Worm (Caenorhabditis elegans): ENCODE data around the gene F17C11.2.
A peak's percentile ranks its signal among the peaks of the same experiment; 100 is the strongest.

Gene F17C11.2

ce11 chrV:10932411-10932810 lies 15.6 kb upstream of the F17C11.2 start, which contains the start of gene F58B4.5:
Gene F58B4.5, plus strand, starts transcription at chrV:10932693.
- no peak for TF ChIP-seq pax-1 (tag; optimal IDR thresholded peaks at IDR 0.05)
- peak; percentile 63 for TF ChIP-seq elt-2 (tag; optimal IDR thresholded peaks at IDR 0.05)

- no peak for TF ChIP-seq pax-1 (tag; optimal IDR thresholded peaks at IDR 0.05)
- TF ChIP-seq elt-2 (tag; optimal IDR thresholded peaks at IDR 0.05) = peak; percentile 44
Measured at ce11 chrV:10936681-10937080, 11.3 kb upstream of the F17C11.2 start, which contains the start of gene F17C11.12. Gene F17C11.12, minus strand, starts transcription at chrV:10936920.

- TF ChIP-seq lim-6 (tag; optimal IDR thresholded peaks at IDR 0.05) = no peak
- no peak for TF ChIP-seq ceh-22 (tag; optimal IDR thresholded peaks at IDR 0.05)
- TF ChIP-seq npax-4 (tag; optimal IDR thresholded peaks at IDR 0.05) = no peak
- no peak for TF ChIP-seq fax-1 (tag; optimal IDR thresholded peaks at IDR 0.05)
- TF ChIP-seq hlh-6 (tag; optimal IDR thresholded peaks at IDR 0.05) = no peak
- TF ChIP-seq hlh-30 (tag; optimal IDR thresholded peaks at IDR 0.05; ENCODE audit: insufficient read depth) = no peak
Measured at ce11 chrV:10937294-10937693, 10.7 kb upstream of the F17C11.2 start.

- TF ChIP-seq ceh-2 (tag; optimal IDR thresholded peaks at IDR 0.05) (no peak), hlh-15 (tag; optimal IDR thresholded peaks at IDR 0.05) (no peak), lin-11 (tag; optimal IDR thresholded peaks at IDR 0.05) (no peak)
Measured at ce11 chrV:10938739-10939138, 9.3 kb upstream of the F17C11.2 start, which contains the start of gene F17C11.11. Gene F17C11.11, minus strand, starts transcription at chrV:10938817.

ce11 chrV:10939990-10940570 lies 8.0 kb upstream of the F17C11.2 start:
- no peak for TF ChIP-seq fkh-10 (GFP tag; optimal IDR thresholded peaks at IDR 0.05)
- TF ChIP-seq sox-2 (GFP tag; IDR thresholded peaks at IDR 0.05) = no peak
- TF ChIP-seq unc-42 (tag; optimal IDR thresholded peaks at IDR 0.05) = no peak
- no peak for TF ChIP-seq K02D7.2 (tag; optimal IDR thresholded peaks at IDR 0.05)
- TF ChIP-seq fkh-6 (tag; optimal IDR thresholded peaks at IDR 0.05) = no peak

ce11 chrV:10940571-10940991 lies 7.4 kb upstream of the F17C11.2 start:
- TF ChIP-seq ceh-19 (GFP tag; optimal IDR thresholded peaks at IDR 0.05) (no peak), pqm-1 (tag; optimal IDR thresholded peaks at IDR 0.05) (peak; percentile 49), elt-2 (tag; optimal IDR thresholded peaks at IDR 0.05) (peak; percentile 71), unc-55 (GFP tag; optimal IDR thresholded peaks at IDR 0.05) (peak; percentile 29), pha-2 (tag; optimal IDR thresholded peaks at IDR 0.05) (no peak), unc-42 (tag; optimal IDR thresholded peaks at IDR 0.05) (peak; percentile 24), nfya-1 (tag; optimal IDR thresholded peaks at IDR 0.05) (peak; percentile 68), ref-2 (tag; optimal IDR thresholded peaks at IDR 0.05) (peak; percentile 37)

ce11 chrV:10941150-10941549 lies 6.9 kb upstream of the F17C11.2 start, which contains the start of gene F17C11.26:
Gene F17C11.26, plus strand, starts transcription at chrV:10941450.
- no peak for TF ChIP-seq F13H6.1 (tag; optimal IDR thresholded peaks at IDR 0.05)
- no peak for TF ChIP-seq unc-42 (tag; optimal IDR thresholded peaks at IDR 0.05)
- no peak for TF ChIP-seq madf-2 (tag; optimal IDR thresholded peaks at IDR 0.05)
- TF ChIP-seq ets-4 (tag; optimal IDR thresholded peaks at IDR 0.05) = no peak
- no peak for TF ChIP-seq ceh-22 (tag; optimal IDR thresholded peaks at IDR 0.05)
- TF ChIP-seq lin-11 (tag; optimal IDR thresholded peaks at IDR 0.05) = no peak
- TF ChIP-seq gmeb-2 (tag; optimal IDR thresholded peaks at IDR 0.05) = no peak
- TF ChIP-seq hlh-8 (tag; optimal IDR thresholded peaks at IDR 0.05) = no peak
- no peak for TF ChIP-seq tbx-2 (tag; optimal IDR thresholded peaks at IDR 0.05)
- TF ChIP-seq K09A11.1 (tag; optimal IDR thresholded peaks at IDR 0.05; ENCODE audit: insufficient read depth) = no peak
- no peak for TF ChIP-seq fkh-6 (tag; optimal IDR thresholded peaks at IDR 0.05)
- no peak for TF ChIP-seq nhr-232 (tag; optimal IDR thresholded peaks at IDR 0.05)
- no peak for TF ChIP-seq hlh-6 (tag; optimal IDR thresholded peaks at IDR 0.05)
- TF ChIP-seq dve-1 (tag; optimal IDR thresholded peaks at IDR 0.05) = no peak
- no peak for TF ChIP-seq unc-86 (tag; optimal IDR thresholded peaks at IDR 0.05)
- no peak for TF ChIP-seq dmd-4 (tag; optimal IDR thresholded peaks at IDR 0.05; ENCODE audit: borderline replicate concordance)
- TF ChIP-seq ceh-24 (tag; optimal IDR thresholded peaks at IDR 0.05) = no peak
